Fruit fly (Drosophila melanogaster) whole organism, embryonic: ENCODE measurements around the gene CG32280.

Experiments
- Ada2b ChIP-seq: fragments of 200-800 bp; sonication (Bioruptor generic); IDR thresholded peaks from 2 replicates; pipeline ENCODE4 v1.3.6; 2022; ENCODE audit warnings: missing biosample characterization, missing genetic modification characterization
- Atf-2 ChIP-seq: fragments of 200-800 bp; sonication (Bioruptor generic); optimal IDR thresholded peaks from 2 replicates; lab custom pipeline; 2016; ENCODE audit warnings: missing biosample characterization, missing genetic modification characterization
- CG1024 ChIP-seq: fragments of 200-800 bp; sonication (Bioruptor generic); IDR thresholded peaks from 2 replicates; pipeline ENCODE4 v1.3.6; 2022; ENCODE audit warnings: missing biosample characterization, missing genetic modification characterization
- CG10431 ChIP-seq: fragments of 200-800 bp; sonication (Bioruptor generic); optimal IDR thresholded peaks from 3 replicates; lab custom pipeline; 2018; ENCODE audit warnings: missing biosample characterization, mild to moderate bottlenecking, missing genetic modification characterization
- CG10462 ChIP-seq: fragments of 200-800 bp; sonication (Bioruptor generic); optimal IDR thresholded peaks from 2 replicates; lab custom pipeline; 2016; ENCODE audit warnings: missing biosample characterization, missing genetic modification characterization
- CG10959 ChIP-seq: fragments of 200-800 bp; sonication (Bioruptor generic); IDR thresholded peaks from 2 replicates; pipeline ENCODE4 v1.3.6; 2022; ENCODE audit warnings: missing biosample characterization, missing genetic modification characterization
- CG12391 ChIP-seq: fragments of 200-800 bp; sonication (Bioruptor generic); optimal IDR thresholded peaks from 3 replicates; lab custom pipeline; 2018; ENCODE audit warnings: missing biosample characterization, mild to moderate bottlenecking, missing genetic modification characterization, moderate library complexity
- CG12744 ChIP-seq: fragments of 200-800 bp; sonication (Bioruptor generic); optimal IDR thresholded peaks from 2 replicates; lab custom pipeline; 2016; ENCODE audit warnings: missing biosample characterization, missing genetic modification characterization
- CG13296 ChIP-seq: fragments of 200-800 bp; sonication (Bioruptor generic); optimal IDR thresholded peaks from 3 replicates; lab custom pipeline; 2018; ENCODE audit warnings: missing biosample characterization, mild to moderate bottlenecking, missing genetic modification characterization
- CG16863 ChIP-seq: fragments of 200-800 bp; sonication (Bioruptor generic); optimal IDR thresholded peaks from 3 replicates; lab custom pipeline; 2016; ENCODE audit warnings: missing biosample characterization, missing genetic modification characterization
- CG2678 ChIP-seq: fragments of 200-800 bp; sonication (Bioruptor generic); optimal IDR thresholded peaks from 3 replicates; lab custom pipeline; 2019; ENCODE audit warnings: missing biosample characterization, mild to moderate bottlenecking, missing genetic modification characterization, moderate library complexity
- CG3065 ChIP-seq: fragments of 200-800 bp; sonication (Bioruptor generic); optimal IDR thresholded peaks from 2 replicates; lab custom pipeline; 2016; ENCODE audit warnings: missing biosample characterization, missing genetic modification characterization
- CG4360 ChIP-seq: fragments of 200-800 bp; sonication (Bioruptor generic); IDR thresholded peaks from 2 replicates; pipeline ENCODE4 v1.3.6; 2022; ENCODE audit warnings: missing biosample characterization, missing genetic modification characterization
- CG8359 ChIP-seq: fragments of 200-800 bp; sonication (Bioruptor generic); optimal IDR thresholded peaks from 2 replicates; lab custom pipeline; 2017; ENCODE audit warnings: missing biosample characterization, mild to moderate bottlenecking, missing genetic modification characterization, borderline replicate concordance
- CG9727 ChIP-seq: fragments of 200-800 bp; sonication (Bioruptor generic); optimal IDR thresholded peaks from 3 replicates; lab custom pipeline; 2017; ENCODE audit warnings: missing biosample characterization, mild to moderate bottlenecking, missing genetic modification characterization
- CG9797 ChIP-seq: fragments of 200-800 bp; sonication (Bioruptor generic); optimal IDR thresholded peaks from 3 replicates; lab custom pipeline; 2018; ENCODE audit warnings: missing biosample characterization, mild to moderate bottlenecking, missing genetic modification characterization
- CG9876 ChIP-seq: fragments of 200-800 bp; sonication (Bioruptor generic); optimal IDR thresholded peaks from 2 replicates; lab custom pipeline; 2016; ENCODE audit warnings: missing biosample characterization, missing genetic modification characterization
- Dip2 ChIP-seq: fragments of 200-800 bp; sonication (Bioruptor generic); IDR thresholded peaks from 2 replicates; pipeline ENCODE4 v1.3.6; 2022; ENCODE audit warnings: missing biosample characterization, missing genetic modification characterization
- Gsc ChIP-seq: fragments of 200-800 bp; sonication (Bioruptor generic); IDR thresholded peaks from 2 replicates; pipeline ENCODE4 v1.3.6; 2022; ENCODE audit warnings: missing biosample characterization, missing genetic modification characterization
- Hr78 ChIP-seq, 2 experiments: fragments of 200-800 bp in 1 of 2; fragments of >200 bp in 1 of 2; sonication (Bioruptor generic) in 1 of 2; optimal IDR thresholded peaks; 2 replicates each; lab custom pipeline; 2017 to 2019; ENCODE audit warnings: missing biosample characterization in 2 of 2, missing genetic modification characterization in 2 of 2, mild to moderate bottlenecking in 1 of 2, moderate library complexity in 1 of 2
- Hsf ChIP-seq: fragments of 200-800 bp; sonication (Bioruptor generic); optimal IDR thresholded peaks from 3 replicates; lab custom pipeline; 2016; ENCODE audit warnings: missing biosample characterization, missing genetic modification characterization
- MTF-1 ChIP-seq: fragments of 200-800 bp; sonication (Bioruptor generic); optimal IDR thresholded peaks from 2 replicates; lab custom pipeline; 2018; ENCODE audit warnings: missing biosample characterization, mild to moderate bottlenecking, missing genetic modification characterization, borderline replicate concordance
- Med ChIP-seq: fragments of 200-800 bp; sonication (Bioruptor generic); peaks from one replicate; lab custom pipeline; 2016; ENCODE audit warnings: missing biosample characterization, missing genetic modification characterization, mild to moderate bottlenecking, inconsistent platforms, moderate library complexity
- Neu2 ChIP-seq: fragments of 200-800 bp; sonication (Bioruptor generic); optimal IDR thresholded peaks from 3 replicates; lab custom pipeline; 2016; ENCODE audit warnings: missing biosample characterization, missing genetic modification characterization, borderline replicate concordance
- Nf-YA ChIP-seq: fragments of 200-800 bp; sonication (Bioruptor generic); IDR thresholded peaks from 2 replicates; pipeline ENCODE4 v1.3.6; 2022; ENCODE audit warnings: missing biosample characterization, missing genetic modification characterization
- Poxn ChIP-seq: fragments of 200-800 bp; sonication (Bioruptor generic); IDR thresholded peaks from 2 replicates; pipeline ENCODE4 v1.3.6; 2022; ENCODE audit warnings: missing biosample characterization, missing genetic modification characterization
- Ravus ChIP-seq: fragments of 200-800 bp; sonication (Bioruptor generic); IDR thresholded peaks from 2 replicates; pipeline ENCODE4 v1.3.6; 2022; ENCODE audit warnings: missing biosample characterization, missing genetic modification characterization
- Sox100B ChIP-seq: fragments of 200-800 bp; sonication (Bioruptor generic); optimal IDR thresholded peaks from 3 replicates; lab custom pipeline; 2018; ENCODE audit warnings: missing biosample characterization, mild to moderate bottlenecking, missing genetic modification characterization
- ase ChIP-seq: fragments of 200-800 bp; sonication (Bioruptor generic); IDR thresholded peaks from 3 replicates; pipeline ENCODE4 v1.3.6; 2022; ENCODE audit warnings: missing biosample characterization, missing genetic modification characterization
- az2 ChIP-seq: fragments of 200-800 bp; sonication (Bioruptor generic); optimal IDR thresholded peaks from 3 replicates; lab custom pipeline; 2016; ENCODE audit warnings: missing biosample characterization, missing genetic modification characterization
- bcd ChIP-seq: fragments of 200-800 bp; sonication (Bioruptor generic); optimal IDR thresholded peaks from 2 replicates; lab custom pipeline; 2017; ENCODE audit warnings: missing biosample characterization, mild to moderate bottlenecking, missing genetic modification characterization
- btn ChIP-seq: fragments of 200-800 bp; sonication (Bioruptor generic); optimal IDR thresholded peaks from 2 replicates; lab custom pipeline; 2016; ENCODE audit warnings: missing biosample characterization, missing genetic modification characterization
- cad ChIP-seq: fragments of >200 bp; optimal IDR thresholded peaks from 2 replicates; lab custom pipeline; 2017; ENCODE audit warnings: missing biosample characterization, missing genetic modification characterization
- chn ChIP-seq: fragments of 200-800 bp; sonication (Bioruptor generic); optimal IDR thresholded peaks from 2 replicates; lab custom pipeline; 2016; ENCODE audit warnings: missing biosample characterization, missing genetic modification characterization
- crol ChIP-seq: fragments of 200-800 bp; sonication (Bioruptor generic); IDR thresholded peaks from 2 replicates; pipeline ENCODE4 v1.3.6; 2022; ENCODE audit warnings: missing biosample characterization, missing genetic modification characterization
- da ChIP-seq: fragments of 200-800 bp; sonication (Bioruptor generic); optimal IDR thresholded peaks from 2 replicates; lab custom pipeline; 2016; ENCODE audit warnings: missing biosample characterization, missing genetic modification characterization
- exex ChIP-seq: fragments of 200-800 bp; sonication (Bioruptor generic); optimal IDR thresholded peaks from 4 replicates; lab custom pipeline; 2018; ENCODE audit warnings: missing biosample characterization, mild to moderate bottlenecking, missing genetic modification characterization, moderate library complexity
- eyg ChIP-seq: fragments of 200-800 bp; sonication (Bioruptor generic); optimal IDR thresholded peaks from 3 replicates; lab custom pipeline; 2016; ENCODE audit warnings: missing biosample characterization, missing genetic modification characterization
- lilli ChIP-seq: fragments of 200-800 bp; sonication (Bioruptor generic); optimal IDR thresholded peaks from 3 replicates; lab custom pipeline; 2016; ENCODE audit warnings: missing biosample characterization, missing genetic modification characterization
- mam ChIP-seq: fragments of 200-800 bp; sonication (Bioruptor generic); optimal IDR thresholded peaks from 3 replicates; lab custom pipeline; 2016; ENCODE audit warnings: missing biosample characterization, missing genetic modification characterization
- onecut ChIP-seq: fragments of 200-800 bp; sonication (Bioruptor generic); IDR thresholded peaks from 2 replicates; pipeline ENCODE4 v1.3.6; 2022; ENCODE audit warnings: missing biosample characterization, missing genetic modification characterization
- psq ChIP-seq: fragments of 200-800 bp; sonication (Bioruptor generic); optimal IDR thresholded peaks from 2 replicates; lab custom pipeline; 2017; ENCODE audit warnings: missing biosample characterization, missing genetic modification characterization
- repo ChIP-seq: fragments of 200-800 bp; sonication (Bioruptor generic); optimal IDR thresholded peaks from 2 replicates; lab custom pipeline; 2016; ENCODE audit warnings: missing biosample characterization, missing genetic modification characterization
- scrt ChIP-seq: fragments of 200-800 bp; sonication (Bioruptor generic); optimal IDR thresholded peaks from 2 replicates; lab custom pipeline; 2018; ENCODE audit warnings: missing biosample characterization, mild to moderate bottlenecking, missing genetic modification characterization, moderate library complexity
- sima ChIP-seq: fragments of 200-800 bp; sonication (Bioruptor generic); optimal IDR thresholded peaks from 2 replicates; lab custom pipeline; 2016; ENCODE audit warnings: missing biosample characterization, missing genetic modification characterization
- slp2 ChIP-seq: fragments of 200-800 bp; sonication (Bioruptor generic); optimal IDR thresholded peaks from 2 replicates; lab custom pipeline; 2016; ENCODE audit warnings: missing biosample characterization, missing genetic modification characterization
- sob ChIP-seq: fragments of 200-800 bp; sonication (Bioruptor generic); IDR thresholded peaks from 2 replicates; pipeline ENCODE4 v1.3.6; 2022; ENCODE audit warnings: missing biosample characterization, missing genetic modification characterization
- wek ChIP-seq: fragments of 200-800 bp; sonication (Bioruptor generic); optimal IDR thresholded peaks from 3 replicates; lab custom pipeline; 2018; ENCODE audit warnings: missing biosample characterization, mild to moderate bottlenecking, missing genetic modification characterization, moderate library complexity
- zfh2 ChIP-seq: fragments of 200-800 bp; sonication (Bioruptor generic); optimal IDR thresholded peaks from 2 replicates; lab custom pipeline; 2016; ENCODE audit warnings: missing biosample characterization, missing genetic modification characterization

CG32280 gene

DNA sequence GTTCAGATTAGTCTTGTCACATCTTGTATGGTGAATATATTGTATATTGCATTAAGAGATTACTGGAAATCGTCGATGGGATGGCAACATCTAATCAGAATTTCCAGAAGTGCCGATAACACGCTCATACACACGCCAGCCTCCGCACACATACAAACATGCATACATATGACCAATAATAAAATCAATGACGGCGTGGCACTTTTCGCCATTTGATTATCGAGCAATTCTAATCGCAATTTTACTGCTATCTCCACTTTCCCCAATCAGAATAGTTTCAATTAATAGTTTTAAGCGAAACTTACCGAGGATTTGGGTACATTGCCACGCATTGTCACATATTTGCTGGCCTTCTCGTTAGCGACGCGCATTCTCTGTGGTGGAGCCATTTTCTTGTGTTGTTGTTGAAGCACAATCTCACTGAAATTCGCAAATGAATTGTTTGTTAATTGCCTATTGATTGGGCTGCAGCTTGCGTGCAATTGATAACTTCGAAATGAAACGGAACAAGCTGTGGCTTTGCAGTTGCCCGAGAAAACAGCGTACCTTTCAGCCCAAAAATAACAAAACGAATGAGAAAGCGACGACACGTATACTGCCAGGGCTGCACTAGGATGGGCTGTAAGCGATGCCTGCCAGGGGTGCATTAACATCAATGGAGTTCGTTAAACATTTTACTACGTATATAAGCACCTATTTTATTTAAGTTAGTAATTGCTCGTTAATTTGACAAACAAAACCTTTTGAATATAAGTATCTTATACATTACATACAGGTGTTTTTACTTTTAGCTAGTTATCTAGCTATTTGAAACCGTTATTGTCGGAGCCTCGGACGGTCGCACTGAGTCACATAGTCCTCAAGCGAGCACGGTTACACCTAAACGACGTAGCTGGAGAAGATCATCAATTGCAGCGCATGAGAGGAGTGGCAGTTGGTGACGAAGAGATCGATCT lies 33.7 kb downstream of the CG32280 start, which contains the start of the genes CG32276 and gry (continued):
- peak; percentile 47 for TF ChIP-seq psq (GFP tag; lab: Kevin White, UChicago)
- TF ChIP-seq sob (GFP tag; lab: Robert Waterston, UW): peak; percentile 82
- TF ChIP-seq mam: peak; percentile 79
- TF ChIP-seq CG13296 (GFP tag; lab: Kevin White, UChicago): peak; percentile 65
- TF ChIP-seq crol (GFP tag; lab: Robert Waterston, UW): no peak
- TF ChIP-seq Med (GFP tag; lab: Kevin White, UChicago): peak; percentile 97
- peak; percentile 42 for TF ChIP-seq MTF-1 (GFP tag; lab: Kevin White, UChicago)
- TF ChIP-seq CG9727 (GFP tag; lab: Kevin White, UChicago): peak; percentile 73
- TF ChIP-seq Atf-2 (GFP tag; lab: Kevin White, UChicago): peak; percentile 81
- TF ChIP-seq CG12391 (tag; lab: Kevin White, UChicago): peak; percentile 91
- TF ChIP-seq Gsc (GFP tag; lab: Robert Waterston, UW): no peak
- peak; percentile 43 for TF ChIP-seq da
- TF ChIP-seq onecut (GFP tag; lab: Robert Waterston, UW): peak; percentile 30
- peak; percentile 55; the same call in 1 of the 2 replicates for TF ChIP-seq CG4360 (GFP tag; lab: Robert Waterston, UW)
- TF ChIP-seq scrt: peak; percentile 76
- TF ChIP-seq CG16863: peak; percentile 79
- peak; percentile 80 for TF ChIP-seq wek (GFP tag; lab: Kevin White, UChicago)
- TF ChIP-seq CG2678 (tag; lab: Kevin White, UChicago): no peak
- TF ChIP-seq zfh2 (GFP tag; lab: Kevin White, UChicago): peak; percentile 85
- no peak for TF ChIP-seq Ravus (GFP tag; lab: Robert Waterston, UW)
- peak; percentile 57 for TF ChIP-seq repo (GFP tag; lab: Kevin White, UChicago)
- TF ChIP-seq Poxn: peak; percentile 62
- peak; percentile 79 for TF ChIP-seq az2 (GFP tag; lab: Kevin White, UChicago)
- peak; percentile 50 for TF ChIP-seq CG3065 (GFP tag; lab: Kevin White, UChicago)
- TF ChIP-seq CG9797 (GFP tag; lab: Kevin White, UChicago): peak; percentile 96
- no peak for TF ChIP-seq cad (GFP tag; lab: Kevin White, UChicago)
- peak; percentile 55 for TF ChIP-seq CG9876 (GFP tag; lab: Kevin White, UChicago)
- peak; percentile 77 for TF ChIP-seq chn (GFP tag; lab: Kevin White, UChicago)
- TF ChIP-seq CG10462 (GFP tag; lab: Kevin White, UChicago): peak; percentile 66
- TF ChIP-seq CG10959 (GFP tag; lab: Robert Waterston, UW): peak; percentile 43; the same call in 1 of the 2 replicates
- peak; percentile 42 for TF ChIP-seq exex
- TF ChIP-seq bcd (GFP tag; lab: Kevin White, UChicago): peak; percentile 73
- TF ChIP-seq Neu2 (GFP tag; lab: Kevin White, UChicago): no peak
- TF ChIP-seq CG10431 (GFP tag; lab: Kevin White, UChicago): no peak
- peak; percentile 72 for TF ChIP-seq Ada2b (GFP tag; lab: Robert Waterston, UW)
- peak; percentile 88 for TF ChIP-seq lilli (GFP tag; lab: Kevin White, UChicago)
- TF ChIP-seq CG12744 (GFP tag; lab: Kevin White, UChicago): no peak
- no peak for TF ChIP-seq CG8359 (GFP tag; lab: Kevin White, UChicago)
- TF ChIP-seq CG1024 (GFP tag; lab: Robert Waterston, UW): peak; percentile 46; the same call in 1 of the 2 replicates
- TF ChIP-seq ase (GFP tag; lab: Robert Waterston, UW): peak; percentile 58; the same call in 1 of the 3 replicates
- no peak for TF ChIP-seq sima
- peak; percentile 58 for TF ChIP-seq btn (GFP tag; lab: Kevin White, UChicago)
- TF ChIP-seq eyg (GFP tag; lab: Kevin White, UChicago): peak; percentile 54
- peak; percentile 67 for TF ChIP-seq slp2 (GFP tag; lab: Kevin White, UChicago)
- TF ChIP-seq Dip2 (GFP tag; lab: Robert Waterston, UW): no peak
- no peak for TF ChIP-seq Sox100B (GFP tag; lab: Kevin White, UChicago)
- TF ChIP-seq Nf-YA (GFP tag; lab: Robert Waterston, UW): no peak
- TF ChIP-seq Hr78 (GFP tag; optimal IDR thresholded peaks at IDR 0.05; lab: Kevin White, UChicago): no peak
- TF ChIP-seq Hsf: peak; percentile 85
